Worm (Caenorhabditis elegans) whole organism, L3 larva: ENCODE results near the gene pole-4.

Source experiments
- ZK546.5 ChIP-seq: sonication (generic microtip); optimal IDR thresholded peaks from 2 replicates; lab custom pipeline; 2017; ENCODE audit warnings: missing biosample characterization, missing genetic modification characterization
- lin-39 ChIP-seq: fragments of 150-350 bp; optimal IDR thresholded peaks from 2 replicates; lab custom pipeline; 2018; ENCODE audit warnings: missing biosample characterization, missing genetic modification reagents, missing genetic modification characterization
- snpc-4 ChIP-seq: fragments of 150-350 bp; optimal IDR thresholded peaks from 2 replicates; lab custom pipeline; 2014; ENCODE audit warnings: missing biosample characterization, missing genetic modification characterization

ce11 chrII:15008481-15009057, 39.4 kb upstream of the pole-4 start:
- TF ChIP-seq snpc-4 (no peak), lin-39 (tag; lab: Kevin White, UChicago) (no peak), ZK546.5 (tag; lab: Kevin White, UChicago) (no peak)
